Worm (Caenorhabditis elegans) whole organism, L1 larva: Measurements from ENCODE around the gene snr-6.
A peak's percentile ranks its signal among the peaks of the same experiment; 100 is the strongest.

ENCODE experiments used
- C16A3.4 ChIP-seq: fragments of 150-350 bp; optimal IDR thresholded peaks from 2 replicates; lab custom pipeline; 2014; ENCODE audit warnings: missing biosample characterization, missing genetic modification characterization
- ama-1 ChIP-seq: fragments of 150-350 bp; optimal IDR thresholded peaks from 2 replicates; lab custom pipeline; 2014
- ceh-8 ChIP-seq: fragments of 200-800 bp; sonication (Bioruptor generic); optimal IDR thresholded peaks from 2 replicates; lab custom pipeline; 2018; ENCODE audit warnings: mild to moderate bottlenecking, missing genetic modification characterization, moderate library complexity, missing compliant biosample characterization
- ces-1 ChIP-seq: fragments of 150-350 bp; optimal IDR thresholded peaks from 2 replicates; lab custom pipeline; 2014; ENCODE audit warnings: missing biosample characterization, missing genetic modification reagents, missing genetic modification characterization
- dpl-1 ChIP-seq, 3 experiments: fragments of 150-350 bp in 2 of 3; sonication (generic microtip) in 1 of 3; optimal IDR thresholded peaks; 2 replicates each; lab custom pipeline; 2014 to 2017; ENCODE audit warnings: missing biosample characterization in 3 of 3, missing genetic modification characterization in 3 of 3, missing genetic modification reagents in 3 of 3
- efl-1 ChIP-seq, 4 experiments: fragments of 150-350 bp; optimal IDR thresholded peaks in 3 of 4; peaks in 1 of 4; 1 replicate in 1 of 4; 2 replicates in 3 of 4; lab custom pipeline; 2014; ENCODE audit warnings: missing biosample characterization in 2 of 4, missing genetic modification characterization in 2 of 4, missing genetic modification reagents in 2 of 4
- egl-27 ChIP-seq, 2 experiments: fragments of 150-350 bp in 1 of 2; sonication (generic microtip); optimal IDR thresholded peaks; 3 replicates each; lab custom pipeline; 2017 to 2018; ENCODE audit warnings: missing biosample characterization in 2 of 2, missing genetic modification characterization in 2 of 2, missing genetic modification reagents in 2 of 2
- elt-2 ChIP-seq: sonication (generic microtip); optimal IDR thresholded peaks from 2 replicates; lab custom pipeline; 2016; ENCODE audit warnings: missing genetic modification characterization, mild to moderate bottlenecking, inconsistent platforms, missing compliant biosample characterization, missing genetic modification reagents
- elt-3 ChIP-seq, 6 experiments: fragments of 150-350 bp in 1 of 6; sonication (generic microtip); optimal IDR thresholded peaks; 2 replicates each; lab custom pipeline; 2017 to 2018; ENCODE audit warnings: missing biosample characterization in 6 of 6, missing genetic modification characterization in 6 of 6, inconsistent platforms in 1 of 6
- fkh-10 ChIP-seq: sonication (generic microtip); optimal IDR thresholded peaks from 2 replicates; lab custom pipeline; 2017; ENCODE audit warnings: missing biosample characterization, missing genetic modification reagents, missing genetic modification characterization
- fkh-4 ChIP-seq: sonication (generic microtip); optimal IDR thresholded peaks from 2 replicates; lab custom pipeline; 2016; ENCODE audit warnings: missing compliant biosample characterization, missing genetic modification characterization, borderline replicate concordance
- fkh-8 ChIP-seq: sonication (generic microtip); optimal IDR thresholded peaks from 2 replicates; lab custom pipeline; 2016; ENCODE audit warnings: mild to moderate bottlenecking, missing genetic modification characterization, missing compliant biosample characterization
- fos-1 ChIP-seq: fragments of 150-350 bp; optimal IDR thresholded peaks from 2 replicates; lab custom pipeline; 2014; ENCODE audit warnings: missing biosample characterization, missing genetic modification characterization
- hlh-17 ChIP-seq: fragments of 200-800 bp; sonication (Bioruptor generic); optimal IDR thresholded peaks from 2 replicates; lab custom pipeline; 2018; ENCODE audit warnings: missing genetic modification characterization, mild to moderate bottlenecking, missing compliant biosample characterization, moderate library complexity, borderline replicate concordance
- hlh-4 ChIP-seq: sonication (generic microtip); optimal IDR thresholded peaks from 2 replicates; lab custom pipeline; 2016; ENCODE audit warnings: mild to moderate bottlenecking, missing genetic modification characterization, missing compliant biosample characterization
- irx-1 ChIP-seq: sonication (generic microtip); optimal IDR thresholded peaks from 2 replicates; lab custom pipeline; 2016; ENCODE audit warnings: missing genetic modification characterization, missing compliant biosample characterization
- lin-14 ChIP-seq: fragments of 200-800 bp; sonication (Bioruptor generic); optimal IDR thresholded peaks from 2 replicates; lab custom pipeline; 2018; ENCODE audit warnings: mild to moderate bottlenecking, missing genetic modification characterization, moderate library complexity, missing compliant biosample characterization
- lin-35 ChIP-seq, 2 experiments: fragments of 150-350 bp; optimal IDR thresholded peaks; 2 replicates each; lab custom pipeline; 2014; ENCODE audit warnings: missing biosample characterization in 2 of 2, missing genetic modification characterization in 2 of 2, missing genetic modification reagents in 2 of 2
- lsy-2 ChIP-seq, 2 experiments: fragments of 150-350 bp; optimal IDR thresholded peaks; 2 replicates each; lab custom pipeline; 2014; ENCODE audit warnings: missing biosample characterization in 2 of 2, missing genetic modification characterization in 2 of 2
- nhr-12 ChIP-seq: sonication (generic microtip); optimal IDR thresholded peaks from 2 replicates; lab custom pipeline; 2017; ENCODE audit warnings: missing biosample characterization, missing genetic modification characterization
- nhr-20 ChIP-seq: sonication (generic microtip); optimal IDR thresholded peaks from 2 replicates; lab custom pipeline; 2016; ENCODE audit warnings: mild to moderate bottlenecking, missing genetic modification characterization, missing compliant biosample characterization
- nhr-47 ChIP-seq: sonication (generic microtip); optimal IDR thresholded peaks from 2 replicates; lab custom pipeline; 2016; ENCODE audit warnings: mild to moderate bottlenecking, missing genetic modification characterization, moderate library complexity, missing compliant biosample characterization
- nhr-84 ChIP-seq: sonication (generic microtip); optimal IDR thresholded peaks from 2 replicates; lab custom pipeline; 2017; ENCODE audit warnings: missing biosample characterization, missing genetic modification characterization
- pqm-1 ChIP-seq: sonication (generic microtip); optimal IDR thresholded peaks from 3 replicates; lab custom pipeline; 2017; ENCODE audit warnings: missing biosample characterization, missing genetic modification characterization
- snu-23 ChIP-seq: sonication (generic microtip); optimal IDR thresholded peaks from 2 replicates; lab custom pipeline; 2016; ENCODE audit warnings: missing genetic modification characterization, missing compliant biosample characterization
- sox-4 ChIP-seq: sonication (generic microtip); optimal IDR thresholded peaks from 2 replicates; lab custom pipeline; 2016; ENCODE audit warnings: missing genetic modification characterization, missing compliant biosample characterization
- swsn-7 ChIP-seq: sonication (generic microtip); optimal IDR thresholded peaks from 2 replicates; lab custom pipeline; 2016; ENCODE audit warnings: missing genetic modification characterization, missing compliant biosample characterization
- tbx-2 ChIP-seq: sonication (generic microtip); optimal IDR thresholded peaks from 2 replicates; lab custom pipeline; 2016; ENCODE audit warnings: missing genetic modification characterization, missing compliant biosample characterization
- unc-130 ChIP-seq: fragments of 150-350 bp; optimal IDR thresholded peaks from 2 replicates; lab custom pipeline; 2017; ENCODE audit warnings: missing biosample characterization, missing genetic modification characterization, inconsistent platforms
- xbp-1 ChIP-seq: sonication (generic microtip); optimal IDR thresholded peaks from 2 replicates; lab custom pipeline; 2016; ENCODE audit warnings: missing genetic modification characterization, missing compliant biosample characterization
- ztf-11 ChIP-seq, 2 experiments: sonication (generic microtip); optimal IDR thresholded peaks; 2 replicates each; lab custom pipeline; 2016 to 2017; ENCODE audit warnings: missing genetic modification characterization in 2 of 2, missing biosample characterization in 1 of 2, missing compliant biosample characterization in 1 of 2
- ztf-4 ChIP-seq: fragments of 150-350 bp; optimal IDR thresholded peaks from 2 replicates; lab custom pipeline; 2014; ENCODE audit warnings: missing biosample characterization, missing genetic modification characterization

The snr-6 gene

ce11 chrIII:12453315-12453714 lies 23.9 kb upstream of the snr-6 start, which contains the start of gene ani-1 (continued):
- TF ChIP-seq fkh-4 (tag; lab: Kevin White, UChicago) (no peak), xbp-1 (peak; percentile 66), fos-1 (no peak), efl-1 (optimal IDR thresholded peaks at IDR 0.05; lab: Kevin White, UChicago) (peak; percentile 91 to 97), efl-1 (GFP tag; optimal IDR thresholded peaks at IDR 0.05 in 1 of 2; lab: Kevin White, UChicago) (peak; percentile 91 to 98), dpl-1 (GFP tag; optimal IDR thresholded peaks at IDR 0.05; lab: Kevin White, UChicago) (peak; percentile 88 to 92 (median 90)), nhr-20 (tag; lab: Kevin White, UChicago) (peak; percentile 58), nhr-47 (tag; lab: Kevin White, UChicago) (peak; percentile 79), lin-14 (GFP tag; lab: Kevin White, UChicago) (peak; percentile 70), fkh-10 (GFP tag; lab: Kevin White, UChicago) (no peak), hlh-17 (GFP tag; lab: Kevin White, UChicago) (no peak)

DNA sequence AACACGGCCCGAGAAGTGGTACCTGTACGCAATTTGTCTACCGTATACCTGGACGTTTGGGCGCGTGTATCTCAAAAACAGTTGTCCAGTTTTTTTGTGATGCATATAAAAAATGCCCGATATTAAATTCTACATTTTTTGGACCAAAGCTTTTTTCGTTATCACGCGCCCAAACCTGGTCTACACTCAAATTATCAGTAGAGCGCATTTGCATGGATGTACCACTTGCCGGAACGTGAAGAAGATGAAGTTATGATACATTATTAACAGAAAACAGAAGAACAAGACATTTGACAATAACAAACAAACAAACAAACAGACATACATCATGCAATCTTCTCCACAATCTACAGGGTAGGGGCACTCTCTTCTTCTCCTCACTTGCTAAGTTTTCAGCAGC lies 18.1 kb upstream of the snr-6 start:
- TF ChIP-seq dpl-1 (GFP tag; optimal IDR thresholded peaks at IDR 0.05; lab: Kevin White, UChicago) (peak in 2 of 3 experiments; percentile 24 to 55), efl-1 (optimal IDR thresholded peaks at IDR 0.05; lab: Kevin White, UChicago) (peak; percentile 8 to 45), efl-1 (GFP tag; optimal IDR thresholded peaks at IDR 0.05 in 1 of 2; lab: Kevin White, UChicago) (peak; percentile 39 to 86), lin-35 (GFP tag; optimal IDR thresholded peaks at IDR 0.05; lab: Kevin White, UChicago) (peak; percentile 11 to 61), lsy-2 (tag; optimal IDR thresholded peaks at IDR 0.05; lab: Kevin White, UChicago) (peak in 1 of 2 experiments; percentile 56)

DNA sequence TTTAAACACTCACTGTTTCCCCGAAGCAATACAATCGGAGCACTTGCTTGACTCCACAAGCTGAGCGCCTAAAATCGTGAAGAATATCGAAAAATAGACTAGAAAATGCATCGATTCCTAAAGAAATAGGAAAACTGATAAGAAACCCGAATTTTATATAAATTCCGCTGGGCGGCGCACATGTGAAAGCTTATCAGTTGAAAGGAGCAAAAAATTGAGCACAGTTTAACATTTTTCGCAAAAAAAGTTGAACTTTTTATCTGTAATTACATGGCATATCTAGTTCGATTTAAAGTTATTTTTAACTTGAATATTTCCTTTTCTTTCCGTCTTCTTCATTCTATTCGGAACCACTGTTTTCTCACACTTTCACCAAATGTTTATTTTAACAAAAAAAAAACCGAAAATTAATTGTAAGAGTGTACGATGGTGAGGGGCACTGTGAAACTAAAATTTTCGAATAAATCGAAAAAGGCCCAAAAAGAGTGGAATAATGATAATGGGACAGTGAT lies 16.6 kb upstream of the snr-6 start, which contains the start of gene Y49E10.18:
Gene Y49E10.18 (minus strand): TSS at position 116 of the 512 bp plus-strand sequence.
- TF ChIP-seq ceh-8 (GFP tag; lab: Kevin White, UChicago) (no peak), nhr-20 (tag; lab: Kevin White, UChicago) (peak; percentile 21), sox-4 (tag; lab: Kevin White, UChicago) (no peak), fkh-8 (tag; lab: Kevin White, UChicago) (no peak), elt-2 (tag; lab: Kevin White, UChicago) (peak; percentile 81)

ce11 chrIII:12445223-12445622 lies 15.8 kb upstream of the snr-6 start:
- TF ChIP-seq lin-35 (GFP tag; optimal IDR thresholded peaks at IDR 0.05; lab: Kevin White, UChicago): peak in 1 of 2 experiments; percentile 15
- TF ChIP-seq hlh-4 (tag; lab: Kevin White, UChicago): no peak
- peak; percentile 90 for TF ChIP-seq elt-2 (tag; lab: Kevin White, UChicago)
- TF ChIP-seq efl-1 (optimal IDR thresholded peaks at IDR 0.05; lab: Kevin White, UChicago): no peak
- peak in 1 of 2 experiments; percentile 62 for TF ChIP-seq efl-1 (GFP tag; optimal IDR thresholded peaks at IDR 0.05 in 1 of 2; lab: Kevin White, UChicago)
- TF ChIP-seq, all 84 proteins: peak for 3

DNA sequence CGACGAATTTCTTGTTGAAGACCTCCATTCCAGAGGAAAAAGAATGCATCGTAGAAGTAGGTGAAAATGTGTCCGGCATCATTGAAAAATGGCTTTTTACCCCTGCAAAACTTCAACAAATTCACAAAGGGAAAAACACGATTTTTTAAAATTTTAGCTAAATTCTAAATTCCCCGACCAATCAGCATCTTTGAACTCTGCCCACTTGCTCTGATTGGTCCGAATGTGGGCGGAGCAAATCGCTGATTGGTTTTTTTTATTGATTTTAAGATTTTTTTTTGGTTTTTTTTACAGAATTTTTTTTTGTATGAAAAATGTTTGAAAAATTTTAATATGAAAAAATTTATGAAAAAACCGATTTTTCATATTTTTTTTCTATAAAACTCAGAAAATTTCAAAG lies 14.5 kb upstream of the snr-6 start:
- no peak for TF ChIP-seq unc-130 (tag; lab: Kevin White, UChicago)
- no peak for TF ChIP-seq nhr-84 (tag; lab: Kevin White, UChicago)
- no peak for TF ChIP-seq ztf-11 (tag; optimal IDR thresholded peaks at IDR 0.05; lab: Kevin White, UChicago)
- no peak for TF ChIP-seq nhr-47 (tag; lab: Kevin White, UChicago)
- no peak for TF ChIP-seq C16A3.4 (tag; lab: Kevin White, UChicago)
- TF ChIP-seq pqm-1: no peak
- TF ChIP-seq elt-3 (tag; optimal IDR thresholded peaks at IDR 0.05; lab: Kevin White, UChicago): no peak
- no peak for TF ChIP-seq ces-1
- TF ChIP-seq egl-27 (tag; optimal IDR thresholded peaks at IDR 0.05; lab: Kevin White, UChicago): no peak
- TF ChIP-seq swsn-7 (tag; lab: Kevin White, UChicago): no peak
- TF ChIP-seq tbx-2 (tag; lab: Kevin White, UChicago): no peak
- TF ChIP-seq elt-2 (tag; lab: Kevin White, UChicago): no peak
- TF ChIP-seq nhr-12 (tag; lab: Kevin White, UChicago): no peak
- TF ChIP-seq snu-23 (GFP tag; lab: Kevin White, UChicago): no peak
- TF ChIP-seq fkh-8 (tag; lab: Kevin White, UChicago): no peak
- TF ChIP-seq ztf-4 (tag; lab: Kevin White, UChicago): no peak
- TF ChIP-seq sox-4 (tag; lab: Kevin White, UChicago): no peak
- no peak for TF ChIP-seq ama-1 (lab: Kevin White, UChicago)
- no peak for TF ChIP-seq irx-1 (tag; lab: Kevin White, UChicago)
- no peak for TF ChIP-seq fos-1
